Fruit fly (Drosophila melanogaster) whole organism, embryonic: ENCODE data around the gene Glut1.

Experiments
- Adf1 ChIP-seq: fragments of 200-800 bp; sonication (Bioruptor generic); IDR thresholded peaks from 2 replicates; pipeline ENCODE4 v1.3.6; 2022; ENCODE audit warnings: missing biosample characterization, missing genetic modification characterization
- B-H1 ChIP-seq: fragments of 200-800 bp; sonication (Bioruptor generic); IDR thresholded peaks from 3 replicates; pipeline ENCODE4 v1.3.6; 2022; ENCODE audit warnings: missing biosample characterization, missing genetic modification characterization
- BEAF-32 ChIP-seq: fragments of 200-800 bp; sonication (Bioruptor generic); optimal IDR thresholded peaks from 3 replicates; lab custom pipeline; 2017; ENCODE audit warnings: missing biosample characterization, missing genetic modification characterization, mild to moderate bottlenecking, moderate library complexity, missing genetic modification reagents
- CG10209 ChIP-seq: fragments of 200-800 bp; sonication (Bioruptor generic); optimal IDR thresholded peaks from 3 replicates; lab custom pipeline; 2017; ENCODE audit warnings: missing biosample characterization, mild to moderate bottlenecking, missing genetic modification characterization, missing genetic modification reagents
- CG10543 ChIP-seq: fragments of 200-800 bp; sonication (Bioruptor generic); optimal IDR thresholded peaks from 3 replicates; lab custom pipeline; 2017; ENCODE audit warnings: missing biosample characterization, mild to moderate bottlenecking, missing genetic modification characterization, moderate library complexity
- CG12299 ChIP-seq: fragments of 200-800 bp; sonication (Bioruptor generic); optimal IDR thresholded peaks from 2 replicates; lab custom pipeline; 2018; ENCODE audit warnings: missing biosample characterization, mild to moderate bottlenecking, missing genetic modification characterization
- CG13296 ChIP-seq: fragments of 200-800 bp; sonication (Bioruptor generic); optimal IDR thresholded peaks from 3 replicates; lab custom pipeline; 2018; ENCODE audit warnings: missing biosample characterization, mild to moderate bottlenecking, missing genetic modification characterization
- CG13424 ChIP-seq: fragments of 200-800 bp; sonication (Bioruptor generic); optimal IDR thresholded peaks from 2 replicates; lab custom pipeline; 2019; ENCODE audit warnings: missing biosample characterization, mild to moderate bottlenecking, missing genetic modification characterization, moderate library complexity
- CG14667 ChIP-seq: fragments of 200-800 bp; sonication (Bioruptor generic); IDR thresholded peaks from 2 replicates; pipeline ENCODE4 v1.3.6; 2022; ENCODE audit warnings: missing biosample characterization, missing genetic modification characterization
- CG15011 ChIP-seq: fragments of 200-800 bp; sonication (Bioruptor generic); optimal IDR thresholded peaks from 3 replicates; lab custom pipeline; 2018; ENCODE audit warnings: missing biosample characterization, mild to moderate bottlenecking, missing genetic modification characterization
- CG1529 ChIP-seq: fragments of 200-800 bp; sonication (Bioruptor generic); optimal IDR thresholded peaks from 3 replicates; lab custom pipeline; 2018; ENCODE audit warnings: missing biosample characterization, missing genetic modification characterization
- CG17186 ChIP-seq: fragments of 200-800 bp; sonication (Bioruptor generic); optimal IDR thresholded peaks from 3 replicates; lab custom pipeline; 2017; ENCODE audit warnings: missing biosample characterization, missing genetic modification reagents, missing genetic modification characterization
- CG17802 ChIP-seq: fragments of 200-800 bp; sonication (Bioruptor generic); optimal IDR thresholded peaks from 2 replicates; lab custom pipeline; 2018; ENCODE audit warnings: missing biosample characterization, mild to moderate bottlenecking, missing genetic modification characterization, moderate library complexity
- CG18011 ChIP-seq: fragments of 200-800 bp; sonication (Bioruptor generic); optimal IDR thresholded peaks from 2 replicates; lab custom pipeline; 2017; ENCODE audit warnings: missing biosample characterization, missing genetic modification characterization, mild to moderate bottlenecking, moderate library complexity, missing genotype
- CG2199 ChIP-seq: fragments of 200-800 bp; sonication (Bioruptor generic); IDR thresholded peaks from 3 replicates; pipeline ENCODE4 v1.3.6; 2022; ENCODE audit warnings: missing biosample characterization, missing genetic modification characterization
- CG2712 ChIP-seq: fragments of 200-800 bp; optimal IDR thresholded peaks from 3 replicates; lab custom pipeline; 2019; ENCODE audit warnings: missing biosample characterization, mild to moderate bottlenecking, missing genetic modification characterization, moderate library complexity
- CG3163 ChIP-seq: fragments of 200-800 bp; sonication (Bioruptor generic); optimal IDR thresholded peaks from 3 replicates; lab custom pipeline; 2016; ENCODE audit warnings: missing biosample characterization, missing genetic modification characterization
- CG4282 ChIP-seq: fragments of 200-800 bp; sonication (Bioruptor generic); optimal IDR thresholded peaks from 2 replicates; lab custom pipeline; 2016; ENCODE audit warnings: missing biosample characterization, missing genetic modification characterization
- CG4328 ChIP-seq: fragments of 200-800 bp; sonication (Bioruptor generic); optimal IDR thresholded peaks from 3 replicates; lab custom pipeline; 2017; ENCODE audit warnings: missing biosample characterization, missing genetic modification reagents, missing genetic modification characterization
- CG6272 ChIP-seq: fragments of 200-800 bp; sonication (Bioruptor generic); IDR thresholded peaks from 2 replicates; pipeline ENCODE4 v1.3.6; 2022; ENCODE audit warnings: missing biosample characterization, missing genetic modification characterization
- CG8765 ChIP-seq: fragments of 200-800 bp; sonication (Bioruptor generic); IDR thresholded peaks from 2 replicates; pipeline ENCODE4 v1.3.6; 2022; ENCODE audit warnings: missing biosample characterization, missing genetic modification characterization
- CG9215 ChIP-seq: fragments of 200-800 bp; sonication (Bioruptor generic); IDR thresholded peaks from 2 replicates; pipeline ENCODE4 v1.3.6; 2022; ENCODE audit warnings: missing biosample characterization, missing genetic modification characterization
- CG9609 ChIP-seq: fragments of 200-800 bp; sonication (Bioruptor generic); optimal IDR thresholded peaks from 3 replicates; lab custom pipeline; 2016; ENCODE audit warnings: missing biosample characterization, missing genetic modification characterization
- CG9932 ChIP-seq: fragments of 200-800 bp; sonication (Bioruptor generic); IDR thresholded peaks from 2 replicates; pipeline ENCODE4 v1.3.6; 2022; ENCODE audit warnings: missing biosample characterization, missing genetic modification characterization
- D19A ChIP-seq: fragments of 200-800 bp; optimal IDR thresholded peaks from 3 replicates; lab custom pipeline; 2019; ENCODE audit warnings: missing biosample characterization, mild to moderate bottlenecking, missing genetic modification characterization, moderate library complexity
- H15 ChIP-seq: fragments of 200-800 bp; sonication (Bioruptor generic); IDR thresholded peaks from 3 replicates; pipeline ENCODE4 v1.3.6; 2022; ENCODE audit warnings: missing biosample characterization, missing genetic modification characterization
- HLH3B ChIP-seq: fragments of 200-800 bp; sonication (Bioruptor generic); IDR thresholded peaks from 2 replicates; pipeline ENCODE4 v1.3.6; 2022; ENCODE audit warnings: missing biosample characterization, missing genetic modification characterization
- Hand ChIP-seq: fragments of 200-800 bp; sonication (Bioruptor generic); optimal IDR thresholded peaks from 2 replicates; lab custom pipeline; 2017; ENCODE audit warnings: mild to moderate bottlenecking, missing biosample characterization, missing genetic modification reagents, missing genetic modification characterization
- Hey ChIP-seq: fragments of 200-800 bp; sonication (Bioruptor generic); optimal IDR thresholded peaks from 3 replicates; lab custom pipeline; 2018; ENCODE audit warnings: missing biosample characterization, mild to moderate bottlenecking, missing genetic modification characterization
- Jarid2 ChIP-seq: fragments of 200-800 bp; sonication (Bioruptor generic); optimal IDR thresholded peaks from 3 replicates; lab custom pipeline; 2017; ENCODE audit warnings: mild to moderate bottlenecking, missing biosample characterization, missing genetic modification reagents, missing genetic modification characterization
- Med ChIP-seq: fragments of 200-800 bp; sonication (Bioruptor generic); peaks from one replicate; lab custom pipeline; 2016; ENCODE audit warnings: missing biosample characterization, missing genetic modification characterization, mild to moderate bottlenecking, inconsistent platforms, moderate library complexity
- NFAT ChIP-seq: fragments of 200-800 bp; sonication (Bioruptor generic); IDR thresholded peaks from 2 replicates; pipeline ENCODE4 v1.3.6; 2022; ENCODE audit warnings: missing biosample characterization, missing genetic modification characterization
- Nf-YB ChIP-seq: fragments of 200-800 bp; sonication (Bioruptor generic); optimal IDR thresholded peaks from 3 replicates; lab custom pipeline; 2019; ENCODE audit warnings: missing biosample characterization, mild to moderate bottlenecking, missing genetic modification characterization, moderate library complexity
- Sin3A ChIP-seq: fragments of >200 bp; optimal IDR thresholded peaks from 2 replicates; lab custom pipeline; 2018
- Xbp1 ChIP-seq: fragments of 200-800 bp; sonication (Bioruptor generic); optimal IDR thresholded peaks from 3 replicates; lab custom pipeline; 2016; ENCODE audit warnings: missing biosample characterization, mild to moderate bottlenecking, missing genetic modification characterization
- abd-A ChIP-seq: fragments of 200-800 bp; sonication (Bioruptor generic); optimal IDR thresholded peaks from 3 replicates; lab custom pipeline; 2019; ENCODE audit warnings: missing biosample characterization, mild to moderate bottlenecking, missing genetic modification characterization, moderate library complexity
- caup ChIP-seq: fragments of 200-800 bp; sonication (Bioruptor generic); optimal IDR thresholded peaks from 3 replicates; lab custom pipeline; 2017; ENCODE audit warnings: missing biosample characterization, mild to moderate bottlenecking, missing genetic modification characterization, moderate library complexity; ENCODE audit not compliant: severe bottlenecking
- chn ChIP-seq: fragments of 200-800 bp; sonication (Bioruptor generic); optimal IDR thresholded peaks from 2 replicates; lab custom pipeline; 2016; ENCODE audit warnings: missing biosample characterization, missing genetic modification characterization
- dpn ChIP-seq, 2 experiments: fragments of 200-800 bp; sonication (Bioruptor generic); optimal IDR thresholded peaks; 3 replicates each; lab custom pipeline; 2016; ENCODE audit warnings: missing biosample characterization in 2 of 2, missing genetic modification characterization in 2 of 2
- fd96Cb ChIP-seq: fragments of 200-800 bp; sonication (Bioruptor generic); optimal IDR thresholded peaks from 2 replicates; lab custom pipeline; 2018; ENCODE audit warnings: missing biosample characterization, mild to moderate bottlenecking, missing genetic modification characterization, moderate library complexity
- gcm2 ChIP-seq: fragments of 200-800 bp; sonication (Bioruptor generic); optimal IDR thresholded peaks from 2 replicates; lab custom pipeline; 2016; ENCODE audit warnings: missing biosample characterization, missing genetic modification characterization
- hbn ChIP-seq: fragments of 200-800 bp; sonication (Bioruptor generic); IDR thresholded peaks from 2 replicates; pipeline ENCODE4 v1.3.6; 2022; ENCODE audit warnings: missing biosample characterization, missing genetic modification characterization; ENCODE audit not compliant: partially characterized antibody
- jigr1 ChIP-seq: fragments of 200-800 bp; sonication (Bioruptor generic); IDR thresholded peaks from 3 replicates; pipeline ENCODE4 v1.3.6; 2022; ENCODE audit warnings: missing biosample characterization, missing genetic modification characterization
- jing ChIP-seq: fragments of 200-800 bp; sonication (Bioruptor generic); optimal IDR thresholded peaks from 2 replicates; lab custom pipeline; 2018; ENCODE audit warnings: missing biosample characterization, mild to moderate bottlenecking, missing genetic modification characterization
- nau ChIP-seq: fragments of 200-800 bp; sonication (Bioruptor generic); optimal IDR thresholded peaks from 3 replicates; lab custom pipeline; 2017; ENCODE audit warnings: missing biosample characterization, mild to moderate bottlenecking, missing genetic modification characterization, missing genetic modification reagents
- phol ChIP-seq: fragments of 200-800 bp; sonication (Bioruptor generic); optimal IDR thresholded peaks from 3 replicates; lab custom pipeline; 2018; ENCODE audit warnings: missing biosample characterization, mild to moderate bottlenecking, missing genetic modification characterization, moderate library complexity
- sqz ChIP-seq: fragments of 200-800 bp; sonication (Bioruptor generic); optimal IDR thresholded peaks from 3 replicates; lab custom pipeline; 2018; ENCODE audit warnings: missing biosample characterization, mild to moderate bottlenecking, missing genetic modification characterization
- tap ChIP-seq: fragments of 200-800 bp; optimal IDR thresholded peaks from 3 replicates; lab custom pipeline; 2019; ENCODE audit warnings: missing biosample characterization, mild to moderate bottlenecking, missing genetic modification characterization, moderate library complexity
- toy ChIP-seq: fragments of 200-800 bp; sonication (Bioruptor generic); IDR thresholded peaks from 2 replicates; pipeline ENCODE4 v1.3.6; 2022; ENCODE audit warnings: missing biosample characterization, missing genetic modification characterization
- trh ChIP-seq: fragments of 200-800 bp; sonication (Bioruptor generic); optimal IDR thresholded peaks from 2 replicates; lab custom pipeline; 2016; ENCODE audit warnings: missing biosample characterization, missing genetic modification characterization
- yki ChIP-seq: fragments of >200 bp; optimal IDR thresholded peaks from 3 replicates; lab custom pipeline; 2018

Gene Glut1

dm6 chr3L:1034887-1035260, 121.0 kb downstream of the Glut1 start (continued):
- TF ChIP-seq Adf1 (GFP tag; lab: Robert Waterston, UW) (no peak), Sin3A (lab: Kevin White, UChicago) (peak; percentile 85), Hey (tag; lab: Kevin White, UChicago) (no peak), Nf-YB (no peak), CG12299 (tag; lab: Kevin White, UChicago) (no peak), trh (GFP tag; lab: Kevin White, UChicago) (no peak), dpn (GFP tag; optimal IDR thresholded peaks at IDR 0.05; lab: Kevin White, UChicago) (peak in 1 of 2 experiments; percentile 24), tap (tag; lab: Kevin White, UChicago) (peak; percentile 27), toy (GFP tag; lab: Robert Waterston, UW) (no peak), CG6272 (GFP tag; lab: Robert Waterston, UW) (no peak), phol (peak; percentile 66), BEAF-32 (GFP tag; lab: Kevin White, UChicago) (peak; percentile 75), gcm2 (no peak), D19A (no peak), CG9609 (GFP tag; lab: Kevin White, UChicago) (no peak), CG13296 (peak; percentile 49), CG18011 (GFP tag; lab: Kevin White, UChicago) (peak; percentile 97), abd-A (tag; lab: Kevin White, UChicago) (no peak), chn (GFP tag; lab: Kevin White, UChicago) (no peak), CG9932 (peak; percentile 66), yki (lab: Kevin White, UChicago) (no peak), sqz (GFP tag; lab: Kevin White, UChicago) (no peak), Med (GFP tag; lab: Kevin White, UChicago) (peak; percentile 46), CG15011 (peak; percentile 30), CG10209 (peak; percentile 21), CG2712 (tag; lab: Kevin White, UChicago) (peak; percentile 49), nau (peak; percentile 35), CG17802 (tag; lab: Kevin White, UChicago) (peak; percentile 22), CG1529 (no peak), CG4328 (peak; percentile 59), CG2199 (GFP tag; lab: Robert Waterston, UW) (no peak), H15 (GFP tag; lab: Robert Waterston, UW) (0 out of 3 replicates have a peak, but pooled peaks have one; percentile 32), CG9215 (GFP tag; lab: Robert Waterston, UW) (peak; percentile 31; the same call in 1 of the 2 replicates), HLH3B (GFP tag; lab: Robert Waterston, UW) (0 out of 2 replicates have a peak, but pooled peaks have one; percentile 19), CG17186 (GFP tag; lab: Kevin White, UChicago) (peak; percentile 3), CG14667 (GFP tag; lab: Robert Waterston, UW) (peak; percentile 8; the same call in 1 of the 2 replicates), Hand (no peak), jigr1 (GFP tag; lab: Robert Waterston, UW) (no peak), jing (GFP tag; lab: Kevin White, UChicago) (no peak), Xbp1 (GFP tag; lab: Kevin White, UChicago) (peak; percentile 23), CG10543 (GFP tag; lab: Kevin White, UChicago) (peak; percentile 37), CG8765 (no peak), Jarid2 (GFP tag; lab: Kevin White, UChicago) (no peak), NFAT (GFP tag; lab: Robert Waterston, UW) (peak; percentile 70; the same call in 1 of the 2 replicates), hbn (GFP tag; lab: Robert Waterston, UW) (peak; percentile 79), CG3163 (GFP tag; lab: Kevin White, UChicago) (no peak), CG13424 (no peak), caup (GFP tag; lab: Kevin White, UChicago) (peak; percentile 67), fd96Cb (tag; lab: Kevin White, UChicago) (no peak), B-H1 (no peak), CG4282 (GFP tag; lab: Kevin White, UChicago) (no peak)
